Fruit fly (Drosophila melanogaster): ENCODE results near the gene RpS21.

The RpS21 gene

DNA sequence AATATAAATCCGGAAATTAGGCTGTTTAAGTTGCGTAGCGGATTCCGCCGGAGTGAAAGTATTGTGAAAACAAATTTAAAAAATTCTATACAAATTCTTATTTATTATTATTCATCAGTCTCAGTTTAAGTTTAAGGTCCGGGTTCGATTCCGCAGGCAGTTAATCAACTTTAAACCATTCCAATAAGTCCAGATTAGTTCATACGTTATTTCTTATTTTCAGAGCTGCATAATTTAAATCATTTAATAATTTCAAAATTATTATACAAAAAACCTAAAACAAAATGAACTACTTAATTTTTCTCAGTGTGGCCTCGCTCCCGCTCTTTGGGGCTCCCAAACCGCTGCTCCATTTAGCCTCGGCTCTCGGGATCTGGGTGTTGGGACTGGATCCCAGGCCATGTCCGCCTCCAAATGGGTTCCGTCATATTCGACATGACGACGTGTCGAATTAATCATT is 25.5 kb upstream of the RpS21 start (continued):
- no peak for TF ChIP-seq sc (optimal IDR thresholded peaks at IDR 0.05)
- peak; percentile 87 for TF ChIP-seq sc (GFP tag; optimal IDR thresholded peaks at IDR 0.05)
- TF ChIP-seq fd3F (GFP tag; optimal IDR thresholded peaks at IDR 0.05): peak; percentile 73
- TF ChIP-seq CG14860 (GFP tag; IDR thresholded peaks at IDR 0.05; ENCODE audit: partially characterized antibody): no peak
- peak; percentile 79 for TF ChIP-seq kay (GFP tag; optimal IDR thresholded peaks at IDR 0.05)
- TF ChIP-seq lab (GFP tag; optimal IDR thresholded peaks at IDR 0.05): peak; percentile 86
- no peak for TF ChIP-seq Sin3A (optimal IDR thresholded peaks at IDR 0.05)
- TF ChIP-seq Max (GFP tag; optimal IDR thresholded peaks at IDR 0.05): peak; percentile 86
- TF ChIP-seq CG12219 (GFP tag; optimal IDR thresholded peaks at IDR 0.05): peak; percentile 72
- no peak for TF ChIP-seq abd-A (tag; optimal IDR thresholded peaks at IDR 0.05)
- TF ChIP-seq Hey (tag; optimal IDR thresholded peaks at IDR 0.05): no peak
- peak; percentile 85 for TF ChIP-seq CG16815 (GFP tag; optimal IDR thresholded peaks at IDR 0.05)
- no peak for TF ChIP-seq pan (optimal IDR thresholded peaks at IDR 0.05)
- TF ChIP-seq pan (GFP tag; optimal IDR thresholded peaks at IDR 0.05 in 1 of 2, IDR thresholded peaks at IDR 0.05 in 1 of 2): peak in 1 of 2 experiments; percentile 62
- TF ChIP-seq Ada2b (GFP tag; IDR thresholded peaks at IDR 0.05): peak; percentile 64
- TF ChIP-seq Atf-2 (GFP tag; optimal IDR thresholded peaks at IDR 0.05): peak; percentile 43
- TF ChIP-seq bsh (GFP tag; optimal IDR thresholded peaks at IDR 0.05): peak; percentile 85 to 93
- TF ChIP-seq CG10209 (GFP tag; optimal IDR thresholded peaks at IDR 0.05): peak; percentile 89
- TF ChIP-seq pho (GFP tag; optimal IDR thresholded peaks at IDR 0.05): peak; percentile 58
- peak; percentile 75 for TF ChIP-seq CG32772 (GFP tag; IDR thresholded peaks at IDR 0.05)
- TF ChIP-seq CoRest (tag; optimal IDR thresholded peaks at IDR 0.05): peak; percentile 96
- no peak for TF ChIP-seq gro (GFP tag; optimal IDR thresholded peaks at IDR 0.05)
- TF ChIP-seq TFAM (GFP tag; optimal IDR thresholded peaks at IDR 0.05): no peak
- no peak for TF ChIP-seq Elba2 (GFP tag; optimal IDR thresholded peaks at IDR 0.05)
- no peak for TF ChIP-seq toy (GFP tag; IDR thresholded peaks at IDR 0.05)
- no peak for TF ChIP-seq CG11560 (tag; IDR thresholded peaks at IDR 0.05)
- TF ChIP-seq Hand (GFP tag; optimal IDR thresholded peaks at IDR 0.05): peak; percentile 73
- peak; percentile 78 for TF ChIP-seq CG10654 (GFP tag; optimal IDR thresholded peaks at IDR 0.05)
- TF ChIP-seq hkb (optimal IDR thresholded peaks at IDR 0.05): no peak
- peak; percentile 86 for TF ChIP-seq hkb (GFP tag; IDR thresholded peaks at IDR 0.05)
- peak; percentile 75; the same call in 1 of the 2 replicates for TF ChIP-seq klu (GFP tag; IDR thresholded peaks at IDR 0.05)
- no peak for TF ChIP-seq dm (GFP tag; optimal IDR thresholded peaks at IDR 0.05)
- TF ChIP-seq sima (GFP tag; optimal IDR thresholded peaks at IDR 0.05): no peak
- peak; percentile 57; the same call in 1 of the 2 replicates for TF ChIP-seq ttk (GFP tag; IDR thresholded peaks at IDR 0.05)
- peak; percentile 64 for TF ChIP-seq peb (GFP tag; IDR thresholded peaks at IDR 0.05)
- peak; percentile 69 for TF ChIP-seq CG3847 (GFP tag; IDR thresholded peaks at IDR 0.05)
- peak; percentile 45 for TF ChIP-seq CTCF (GFP tag; optimal IDR thresholded peaks at IDR 0.05)
- TF ChIP-seq kni (GFP tag; optimal IDR thresholded peaks at IDR 0.05): peak; percentile 82
- TF ChIP-seq CG4707 (GFP tag; optimal IDR thresholded peaks at IDR 0.05): peak; percentile 57
- TF ChIP-seq CG9609 (GFP tag; optimal IDR thresholded peaks at IDR 0.05): no peak
- peak; percentile 85 for TF ChIP-seq CG1602 (GFP tag; optimal IDR thresholded peaks at IDR 0.05)
- no peak for TF ChIP-seq CG7745 (tag; optimal IDR thresholded peaks at IDR 0.05)
- TF ChIP-seq Myb (GFP tag; optimal IDR thresholded peaks at IDR 0.05): peak; percentile 6
- peak; percentile 74 for TF ChIP-seq tap (tag; optimal IDR thresholded peaks at IDR 0.05)
- TF ChIP-seq HLH3B (GFP tag; IDR thresholded peaks at IDR 0.05): peak; percentile 74
- TF ChIP-seq pum (GFP tag; optimal IDR thresholded peaks at IDR 0.05): peak; percentile 60
- TF ChIP-seq slou (GFP tag; optimal IDR thresholded peaks at IDR 0.05): peak; percentile 77
- peak; percentile 78 for TF ChIP-seq Blimp-1 (GFP tag; optimal IDR thresholded peaks at IDR 0.05)
- TF ChIP-seq CG3281 (GFP tag; optimal IDR thresholded peaks at IDR 0.05): peak; percentile 90
- no peak for TF ChIP-seq gfzf (GFP tag; optimal IDR thresholded peaks at IDR 0.05)
- TF ChIP-seq otp (GFP tag; IDR thresholded peaks at IDR 0.05): peak; percentile 74; the same call in 1 of the 3 replicates
- TF ChIP-seq repo (GFP tag; optimal IDR thresholded peaks at IDR 0.05): peak; percentile 22
- TF ChIP-seq CG2202 (tag; optimal IDR thresholded peaks at IDR 0.05): peak; percentile 81

Measured in whole organism, embryonic.